Worm (Caenorhabditis elegans) whole organism, L4/young adult: Measurements from ENCODE around the gene srbc-68.

Experiments
- W03F9.2 ChIP-seq: fragments of 150-350 bp; optimal IDR thresholded peaks from 2 replicates; lab custom pipeline; 2014; ENCODE audit warnings: missing biosample characterization, missing genetic modification characterization
- him-1 ChIP-seq: sonication (generic microtip); optimal IDR thresholded peaks from 2 replicates; lab custom pipeline; 2016; ENCODE audit warnings: missing genotype, missing genetic modification reagents, missing genetic modification characterization, missing compliant biosample characterization

DNA sequence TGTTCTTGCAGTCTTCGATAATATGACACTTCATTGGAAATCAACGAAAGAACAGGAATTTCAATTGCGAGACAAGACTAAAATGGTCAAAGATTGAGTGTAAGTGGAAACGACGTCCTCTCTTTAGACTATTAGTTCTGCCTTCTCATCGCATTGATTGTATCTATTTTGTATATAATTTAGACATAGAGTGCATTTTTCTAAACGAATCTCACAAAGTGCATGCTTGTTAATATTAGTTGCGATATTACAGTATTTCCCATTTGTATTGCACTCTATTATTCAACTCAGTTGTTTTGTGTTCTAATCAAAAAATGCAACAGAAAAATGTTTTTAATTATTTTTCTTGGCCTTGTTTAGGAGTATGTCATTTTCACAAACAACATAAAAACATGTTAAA is 8.1 kb downstream of the srbc-68 start, which contains the start of gene nhr-93:
- TF ChIP-seq W03F9.2 (tag; lab: Kevin White, UChicago): no peak
- TF ChIP-seq him-1 (tag; lab: Kevin White, UChicago): no peak
